Fruit fly (Drosophila melanogaster): Measurements from ENCODE around the gene ssp6.

ssp6 gene

dm6 chr3L:6074975-6075692 is 1.4 kb upstream of the ssp6 start, which contains the start of the genes CG13295 and CG6610 (continued):
- TF ChIP-seq peb (GFP tag; IDR thresholded peaks at IDR 0.05) = 0 out of 2 replicates have a peak, but pooled peaks have one; percentile 14
- peak; percentile 56 for TF ChIP-seq CG3281 (GFP tag; optimal IDR thresholded peaks at IDR 0.05)
- TF ChIP-seq Fer2 (tag; optimal IDR thresholded peaks at IDR 0.05) = peak; percentile 65
- TF ChIP-seq CG33557 (GFP tag; optimal IDR thresholded peaks at IDR 0.05) = peak; percentile 47
- peak; percentile 47 for TF ChIP-seq slou (GFP tag; optimal IDR thresholded peaks at IDR 0.05)
- peak; percentile 1 for TF ChIP-seq Spps (tag; optimal IDR thresholded peaks at IDR 0.05)
- no peak for TF ChIP-seq CG17612 (GFP tag; IDR thresholded peaks at IDR 0.05)
- TF ChIP-seq CHES-1-like (GFP tag; optimal IDR thresholded peaks at IDR 0.05) = peak; percentile 26
- TF ChIP-seq mirr (GFP tag; optimal IDR thresholded peaks at IDR 0.05) = no peak
- peak; percentile 20; the same call in 1 of the 3 replicates for TF ChIP-seq H15 (GFP tag; IDR thresholded peaks at IDR 0.05)
- TF ChIP-seq Ravus (GFP tag; IDR thresholded peaks at IDR 0.05) = no peak
- TF ChIP-seq CG10267 (tag; optimal IDR thresholded peaks at IDR 0.05) = peak; percentile 61
- no peak for TF ChIP-seq sna (GFP tag; IDR thresholded peaks at IDR 0.05; ENCODE audit: partially characterized antibody)
- peak; percentile 64 for TF ChIP-seq twi (tag; optimal IDR thresholded peaks at IDR 0.05)
- TF ChIP-seq CG17186 (GFP tag; optimal IDR thresholded peaks at IDR 0.05) = peak; percentile 15
- TF ChIP-seq phol (tag; optimal IDR thresholded peaks at IDR 0.05) = peak; percentile 72
- TF ChIP-seq ind (GFP tag; optimal IDR thresholded peaks at IDR 0.05) = peak; percentile 35
- TF ChIP-seq CG12219 (GFP tag; optimal IDR thresholded peaks at IDR 0.05) = peak; percentile 4
- peak; percentile 18 for TF ChIP-seq tx (GFP tag; optimal IDR thresholded peaks at IDR 0.05)
- peak in 1 of 2 experiments; percentile 25 for TF ChIP-seq insv (GFP tag; optimal IDR thresholded peaks at IDR 0.05)
- TF ChIP-seq dmrt11E (tag; optimal IDR thresholded peaks at IDR 0.05) = peak; percentile 64
- no peak for TF ChIP-seq CG12942 (GFP tag; optimal IDR thresholded peaks at IDR 0.05)
- TF ChIP-seq CG34376 (GFP tag; optimal IDR thresholded peaks at IDR 0.05) = peak; percentile 69
- TF ChIP-seq esg (GFP tag; conservative IDR thresholded peaks at IDR 0.05) = peak; percentile 28; the same call in 1 of the 2 replicates
- TF ChIP-seq chn (GFP tag; optimal IDR thresholded peaks at IDR 0.05) = peak; percentile 43
- TF ChIP-seq Mad (GFP tag; optimal IDR thresholded peaks at IDR 0.05) = peak; percentile 26
- peak; percentile 90 for TF ChIP-seq sens (GFP tag)
- peak; percentile 29 for TF ChIP-seq Side (GFP tag; optimal IDR thresholded peaks at IDR 0.05)
- TF ChIP-seq CG10147 (GFP tag; optimal IDR thresholded peaks at IDR 0.05) = peak; percentile 50
- TF ChIP-seq CG18262 (tag; optimal IDR thresholded peaks at IDR 0.05) = peak; percentile 51
- TF ChIP-seq C15 (GFP tag; IDR thresholded peaks at IDR 0.05) = no peak
- TF ChIP-seq Opbp (GFP tag; IDR thresholded peaks at IDR 0.05; ENCODE audit: partially characterized antibody) = no peak
- TF ChIP-seq Eip74EF (GFP tag; optimal IDR thresholded peaks at IDR 0.05) = peak in 1 of 2 experiments; percentile 84
- no peak for TF ChIP-seq chm (GFP tag; IDR thresholded peaks at IDR 0.05)
- TF ChIP-seq ttk (GFP tag; IDR thresholded peaks at IDR 0.05) = no peak
- peak; percentile 7 for TF ChIP-seq CG8388 (GFP tag; optimal IDR thresholded peaks at IDR 0.05)
- peak; percentile 78 for TF ChIP-seq CG8924 (tag; optimal IDR thresholded peaks at IDR 0.05)
- TF ChIP-seq CG12299 (tag; optimal IDR thresholded peaks at IDR 0.05) = peak; percentile 14
- peak; percentile 3; the same call in 1 of the 3 replicates for TF ChIP-seq CG11456 (GFP tag; IDR thresholded peaks at IDR 0.05)
- peak in 1 of 2 experiments; percentile 37 for TF ChIP-seq chif (GFP tag; optimal IDR thresholded peaks at IDR 0.05)
- peak; percentile 75 for TF ChIP-seq CG10543 (GFP tag; optimal IDR thresholded peaks at IDR 0.05)
- no peak for TF ChIP-seq CG34224 (GFP tag; IDR thresholded peaks at IDR 0.05; ENCODE audit: partially characterized antibody)
- TF ChIP-seq CG10979 (tag; optimal IDR thresholded peaks at IDR 0.05) = peak; percentile 55
- no peak for TF ChIP-seq CG8478 (optimal IDR thresholded peaks at IDR 0.05)
- peak; percentile 61 for TF ChIP-seq nerfin-1 (tag; optimal IDR thresholded peaks at IDR 0.05)
- no peak for TF ChIP-seq CG18476 (GFP tag; optimal IDR thresholded peaks at IDR 0.05)
- TF ChIP-seq CG11247 (GFP tag; IDR thresholded peaks at IDR 0.05) = 0 out of 2 replicates have a peak, but pooled peaks have one; percentile 5
- TF ChIP-seq Max (GFP tag; optimal IDR thresholded peaks at IDR 0.05) = peak; percentile 19
- peak; percentile 73 for TF ChIP-seq CG13424 (tag; optimal IDR thresholded peaks at IDR 0.05)

Data from whole organism, embryonic.